Fruit fly (Drosophila melanogaster) whole organism, embryonic: ENCODE data around the gene ida.

Experiments used
- Adf1 ChIP-seq: fragments of 200-800 bp; sonication (Bioruptor generic); IDR thresholded peaks from 2 replicates; pipeline ENCODE4 v1.3.6; 2022; ENCODE audit warnings: missing biosample characterization, missing genetic modification characterization
- Antp ChIP-seq: fragments of 200-800 bp; sonication (Bioruptor generic); optimal IDR thresholded peaks from 3 replicates; lab custom pipeline; 2016; ENCODE audit warnings: missing biosample characterization, missing genetic modification characterization
- BEAF-32 ChIP-seq: fragments of 200-800 bp; sonication (Bioruptor generic); optimal IDR thresholded peaks from 3 replicates; lab custom pipeline; 2017; ENCODE audit warnings: missing biosample characterization, missing genetic modification characterization, mild to moderate bottlenecking, moderate library complexity, missing genetic modification reagents
- Bdp1 ChIP-seq: fragments of 200-800 bp; sonication (Bioruptor generic); optimal IDR thresholded peaks from 3 replicates; lab custom pipeline; 2016; ENCODE audit warnings: missing biosample characterization, missing genetic modification characterization
- CG11695 ChIP-seq: fragments of 200-800 bp; sonication (Bioruptor generic); IDR thresholded peaks from 3 replicates; pipeline ENCODE4 v1.3.6; 2022; ENCODE audit warnings: missing biosample characterization, missing genetic modification characterization
- CG14860 ChIP-seq: fragments of 200-800 bp; sonication (Bioruptor generic); IDR thresholded peaks from 3 replicates; pipeline ENCODE4 v1.3.6; 2022; ENCODE audit warnings: missing biosample characterization, missing genetic modification characterization; ENCODE audit not compliant: partially characterized antibody
- CG16815 ChIP-seq: fragments of 200-800 bp; sonication (Bioruptor generic); optimal IDR thresholded peaks from 3 replicates; lab custom pipeline; 2017; ENCODE audit warnings: missing biosample characterization, mild to moderate bottlenecking, missing genetic modification characterization
- CG17361 ChIP-seq: fragments of 200-800 bp; sonication (Bioruptor generic); IDR thresholded peaks from 3 replicates; pipeline ENCODE4 v1.3.6; 2022; ENCODE audit warnings: missing biosample characterization, missing genetic modification characterization
- CG2116 ChIP-seq: fragments of 200-800 bp; sonication (Bioruptor generic); optimal IDR thresholded peaks from 3 replicates; lab custom pipeline; 2018; ENCODE audit warnings: missing biosample characterization, mild to moderate bottlenecking, missing genetic modification characterization
- CG30431 ChIP-seq: fragments of 200-800 bp; sonication (Bioruptor generic); optimal IDR thresholded peaks from 2 replicates; lab custom pipeline; 2017; ENCODE audit warnings: missing biosample characterization, missing genetic modification characterization
- CG31224 ChIP-seq: fragments of 200-800 bp; sonication (Bioruptor generic); IDR thresholded peaks from 2 replicates; pipeline ENCODE4 v1.3.6; 2022; ENCODE audit warnings: missing biosample characterization, missing genetic modification characterization
- CG4617 ChIP-seq: fragments of 200-800 bp; sonication (Bioruptor generic); optimal IDR thresholded peaks from 3 replicates; lab custom pipeline; 2016; ENCODE audit warnings: missing biosample characterization, missing genetic modification characterization, borderline replicate concordance
- CG7372 ChIP-seq: fragments of 200-800 bp; sonication (Bioruptor generic); IDR thresholded peaks from 2 replicates; pipeline ENCODE4 v1.3.6; 2022; ENCODE audit warnings: missing biosample characterization, missing genetic modification characterization
- CG7963 ChIP-seq: fragments of 200-800 bp; sonication (Bioruptor generic); IDR thresholded peaks from 3 replicates; pipeline ENCODE4 v1.3.6; 2022; ENCODE audit warnings: missing biosample characterization, missing genetic modification characterization; ENCODE audit not compliant: partially characterized antibody
- CG9876 ChIP-seq: fragments of 200-800 bp; sonication (Bioruptor generic); optimal IDR thresholded peaks from 2 replicates; lab custom pipeline; 2016; ENCODE audit warnings: missing biosample characterization, missing genetic modification characterization
- Dll ChIP-seq: fragments of 200-800 bp; sonication (Bioruptor generic); IDR thresholded peaks from 4 replicates; pipeline ENCODE4 v1.3.6; 2022; ENCODE audit warnings: missing biosample characterization, missing genetic modification characterization; ENCODE audit not compliant: partially characterized antibody
- Doc3 ChIP-seq: fragments of 200-800 bp; sonication (Bioruptor generic); IDR thresholded peaks from 3 replicates; pipeline ENCODE4 v1.3.6; 2022; ENCODE audit warnings: missing biosample characterization, missing genetic modification characterization; ENCODE audit not compliant: partially characterized antibody
- Dp ChIP-seq: fragments of 200-800 bp; sonication (Bioruptor generic); optimal IDR thresholded peaks from 2 replicates; lab custom pipeline; 2018; ENCODE audit warnings: missing biosample characterization, mild to moderate bottlenecking, missing genetic modification characterization, moderate library complexity
- Drgx ChIP-seq: fragments of 200-800 bp; sonication (Bioruptor generic); IDR thresholded peaks from 2 replicates; pipeline ENCODE4 v1.3.6; 2022; ENCODE audit warnings: missing biosample characterization, missing genetic modification characterization
- E2f2 ChIP-seq: fragments of 200-800 bp; sonication (Bioruptor generic); IDR thresholded peaks from 2 replicates; pipeline ENCODE4 v1.3.6; 2022; ENCODE audit warnings: missing biosample characterization, missing genetic modification characterization
- Fer3 ChIP-seq: fragments of 200-800 bp; sonication (Bioruptor generic); optimal IDR thresholded peaks from 2 replicates; lab custom pipeline; 2018; ENCODE audit warnings: missing biosample characterization, mild to moderate bottlenecking, missing genetic modification characterization, moderate library complexity
- HmgZ ChIP-seq: fragments of 200-800 bp; sonication (Bioruptor generic); optimal IDR thresholded peaks from 2 replicates; lab custom pipeline; 2018; ENCODE audit warnings: missing biosample characterization, mild to moderate bottlenecking, missing genetic modification characterization
- Hr78 ChIP-seq, 2 experiments: fragments of 200-800 bp in 1 of 2; fragments of >200 bp in 1 of 2; sonication (Bioruptor generic) in 1 of 2; optimal IDR thresholded peaks; 2 replicates each; lab custom pipeline; 2017 to 2019; ENCODE audit warnings: missing biosample characterization in 2 of 2, missing genetic modification characterization in 2 of 2, mild to moderate bottlenecking in 1 of 2, moderate library complexity in 1 of 2
- MBD-R2 ChIP-seq: fragments of 200-800 bp; sonication (Bioruptor generic); IDR thresholded peaks from 2 replicates; pipeline ENCODE4 v1.3.6; 2022; ENCODE audit warnings: missing biosample characterization, missing genetic modification characterization
- Meics ChIP-seq: fragments of 200-800 bp; sonication (Bioruptor generic); optimal IDR thresholded peaks from 2 replicates; lab custom pipeline; 2017; ENCODE audit warnings: missing biosample characterization, mild to moderate bottlenecking, missing genetic modification characterization
- NFAT ChIP-seq: fragments of 200-800 bp; sonication (Bioruptor generic); IDR thresholded peaks from 2 replicates; pipeline ENCODE4 v1.3.6; 2022; ENCODE audit warnings: missing biosample characterization, missing genetic modification characterization
- Oaz ChIP-seq: fragments of 200-800 bp; sonication (Bioruptor generic); IDR thresholded peaks from 2 replicates; pipeline ENCODE4 v1.3.6; 2022; ENCODE audit warnings: missing biosample characterization, missing genetic modification characterization
- PHDP ChIP-seq: fragments of 200-800 bp; sonication (Bioruptor generic); optimal IDR thresholded peaks from 3 replicates; lab custom pipeline; 2018; ENCODE audit warnings: missing biosample characterization, mild to moderate bottlenecking, missing genetic modification characterization, moderate library complexity
- Ptx1 ChIP-seq: fragments of 200-800 bp; sonication (Bioruptor generic); IDR thresholded peaks from 2 replicates; pipeline ENCODE4 v1.3.6; 2022; ENCODE audit warnings: missing biosample characterization, missing genetic modification characterization
- amos ChIP-seq: fragments of 200-800 bp; sonication (Bioruptor generic); IDR thresholded peaks from 2 replicates; pipeline ENCODE4 v1.3.6; 2022; ENCODE audit warnings: missing biosample characterization, missing genetic modification characterization; ENCODE audit not compliant: partially characterized antibody
- ase ChIP-seq: fragments of 200-800 bp; sonication (Bioruptor generic); IDR thresholded peaks from 3 replicates; pipeline ENCODE4 v1.3.6; 2022; ENCODE audit warnings: missing biosample characterization, missing genetic modification characterization
- bcd ChIP-seq: fragments of 200-800 bp; sonication (Bioruptor generic); optimal IDR thresholded peaks from 2 replicates; lab custom pipeline; 2017; ENCODE audit warnings: missing biosample characterization, mild to moderate bottlenecking, missing genetic modification characterization
- dysf ChIP-seq: fragments of 200-800 bp; sonication (Bioruptor generic); IDR thresholded peaks from 3 replicates; pipeline ENCODE4 v1.3.6; 2022; ENCODE audit warnings: missing biosample characterization, missing genetic modification characterization
- eyg ChIP-seq: fragments of 200-800 bp; sonication (Bioruptor generic); optimal IDR thresholded peaks from 3 replicates; lab custom pipeline; 2016; ENCODE audit warnings: missing biosample characterization, missing genetic modification characterization
- grn ChIP-seq: fragments of 200-800 bp; sonication (Bioruptor generic); optimal IDR thresholded peaks from 3 replicates; lab custom pipeline; 2017; ENCODE audit warnings: missing biosample characterization, missing genetic modification characterization
- her ChIP-seq: fragments of 200-800 bp; sonication (Bioruptor generic); optimal IDR thresholded peaks from 2 replicates; lab custom pipeline; 2016; ENCODE audit warnings: missing biosample characterization, missing genetic modification characterization
- hth ChIP-seq: fragments of >200 bp; optimal IDR thresholded peaks from 2 replicates; lab custom pipeline; 2017; ENCODE audit warnings: inconsistent platforms
- kah ChIP-seq: fragments of 200-800 bp; sonication (Bioruptor generic); optimal IDR thresholded peaks from 2 replicates; lab custom pipeline; 2018; ENCODE audit warnings: missing biosample characterization, mild to moderate bottlenecking, missing genetic modification characterization
- lab ChIP-seq: fragments of 200-800 bp; sonication (Bioruptor generic); optimal IDR thresholded peaks from 3 replicates; lab custom pipeline; 2017; ENCODE audit warnings: missing biosample characterization, missing genetic modification characterization, mild to moderate bottlenecking, moderate library complexity, missing genetic modification reagents
- nau ChIP-seq: fragments of 200-800 bp; sonication (Bioruptor generic); optimal IDR thresholded peaks from 3 replicates; lab custom pipeline; 2017; ENCODE audit warnings: missing biosample characterization, mild to moderate bottlenecking, missing genetic modification characterization, missing genetic modification reagents
- onecut ChIP-seq: fragments of 200-800 bp; sonication (Bioruptor generic); IDR thresholded peaks from 2 replicates; pipeline ENCODE4 v1.3.6; 2022; ENCODE audit warnings: missing biosample characterization, missing genetic modification characterization
- prd ChIP-seq, 3 experiments: fragments of >200 bp in 2 of 3; fragments of 200-800 bp in 1 of 3; sonication (Bioruptor generic) in 1 of 3; optimal IDR thresholded peaks in 2 of 3; IDR thresholded peaks in 1 of 3; 2 replicates in 2 of 3; 3 replicates in 1 of 3; pipeline versions ENCODE4 v1.3.6 to Lab custom; 2017 to 2022; ENCODE audit warnings: missing biosample characterization in 1 of 3, missing genetic modification characterization in 1 of 3
- scrt ChIP-seq: fragments of 200-800 bp; sonication (Bioruptor generic); optimal IDR thresholded peaks from 2 replicates; lab custom pipeline; 2018; ENCODE audit warnings: missing biosample characterization, mild to moderate bottlenecking, missing genetic modification characterization, moderate library complexity
- sna ChIP-seq: fragments of 200-800 bp; sonication (Bioruptor generic); IDR thresholded peaks from 2 replicates; pipeline ENCODE4 v1.3.6; 2022; ENCODE audit warnings: missing biosample characterization, missing genetic modification characterization; ENCODE audit not compliant: partially characterized antibody
- sug ChIP-seq: fragments of 200-800 bp; optimal IDR thresholded peaks from 2 replicates; lab custom pipeline; 2019; ENCODE audit warnings: missing biosample characterization, mild to moderate bottlenecking, missing genetic modification characterization, moderate library complexity
- unc-4 ChIP-seq: fragments of 200-800 bp; sonication (Bioruptor generic); IDR thresholded peaks from 2 replicates; pipeline ENCODE4 v1.3.6; 2022; ENCODE audit warnings: missing biosample characterization, missing genetic modification characterization; ENCODE audit not compliant: partially characterized antibody
- vvl ChIP-seq: fragments of 200-800 bp; sonication (Bioruptor generic); IDR thresholded peaks from 2 replicates; pipeline ENCODE4 v1.3.6; 2022; ENCODE audit warnings: missing biosample characterization, missing genetic modification characterization

The ida gene

dm6 chr3L:3940075-3940819 lies 35.1 kb downstream of the ida start, which contains the start of gene CG12766 (continued):
- TF ChIP-seq Meics (GFP tag; lab: Kevin White, UChicago) = peak; percentile 16
- TF ChIP-seq Oaz (GFP tag; lab: Robert Waterston, UW) = no peak
- TF ChIP-seq hth (lab: Kevin White, UChicago) = no peak
- TF ChIP-seq grn (GFP tag; lab: Kevin White, UChicago) = no peak
- TF ChIP-seq her (GFP tag; lab: Kevin White, UChicago) = no peak
- peak; percentile 38; the same call in 2 of the 3 replicates for TF ChIP-seq Doc3 (GFP tag; lab: Robert Waterston, UW)
- no peak for TF ChIP-seq CG4617
- peak; percentile 23; the same call in 1 of the 3 replicates for TF ChIP-seq dysf
- TF ChIP-seq CG16815 (GFP tag; lab: Kevin White, UChicago) = no peak
- peak; percentile 38 for TF ChIP-seq CG2116
- peak; percentile 62 for TF ChIP-seq sna (GFP tag; lab: Robert Waterston, UW)
- TF ChIP-seq CG7372 (GFP tag; lab: Robert Waterston, UW) = no peak
- TF ChIP-seq E2f2 (GFP tag; lab: Robert Waterston, UW) = peak; percentile 76
- no peak for TF ChIP-seq Ptx1 (GFP tag; lab: Robert Waterston, UW)
- TF ChIP-seq amos (GFP tag; lab: Robert Waterston, UW) = peak; percentile 47; the same call in 1 of the 2 replicates
- no peak for TF ChIP-seq Adf1
- peak; percentile 40 for TF ChIP-seq Fer3 (tag; lab: Kevin White, UChicago)
- peak; percentile 1 for TF ChIP-seq scrt (GFP tag; lab: Kevin White, UChicago)
- TF ChIP-seq lab = peak; percentile 43
- TF ChIP-seq eyg (GFP tag; lab: Kevin White, UChicago) = no peak
- peak; percentile 55; the same call in 1 of the 3 replicates for TF ChIP-seq CG7963
- TF ChIP-seq Antp (GFP tag; lab: Kevin White, UChicago) = no peak
- TF ChIP-seq sug = peak; percentile 28
- TF ChIP-seq Dll = peak; percentile 61; the same call in 3 of the 4 replicates
- 0 out of 2 replicates have a peak, but pooled peaks have one; percentile 43 for TF ChIP-seq unc-4 (GFP tag; lab: Robert Waterston, UW)
- no peak for TF ChIP-seq kah
- no peak for TF ChIP-seq CG17361 (GFP tag; lab: Robert Waterston, UW)
- peak; percentile 15 for TF ChIP-seq HmgZ
- TF ChIP-seq NFAT = peak; percentile 69
- 0 out of 3 replicates have a peak, but pooled peaks have one; percentile 19 for TF ChIP-seq CG11695 (GFP tag; lab: Robert Waterston, UW)
- no peak for TF ChIP-seq prd (optimal IDR thresholded peaks at IDR 0.05; lab: Kevin White, UChicago)
- 0 out of 3 replicates have a peak, but pooled peaks have one; percentile 5 for TF ChIP-seq prd (GFP tag; IDR thresholded peaks at IDR 0.05; lab: Robert Waterston, UW)
- no peak for TF ChIP-seq Hr78 (GFP tag; optimal IDR thresholded peaks at IDR 0.05; lab: Kevin White, UChicago)
- TF ChIP-seq CG31224 (GFP tag; lab: Robert Waterston, UW) = no peak
- TF ChIP-seq Drgx (GFP tag; lab: Robert Waterston, UW) = 0 out of 2 replicates have a peak, but pooled peaks have one; percentile 28
- peak; percentile 4 for TF ChIP-seq BEAF-32
- TF ChIP-seq CG9876 = no peak
- no peak for TF ChIP-seq bcd (GFP tag; lab: Kevin White, UChicago)
- TF ChIP-seq Bdp1 (GFP tag; lab: Kevin White, UChicago) = no peak
- TF ChIP-seq CG30431 (GFP tag; lab: Kevin White, UChicago) = no peak
- TF ChIP-seq nau (GFP tag; lab: Kevin White, UChicago) = no peak
- 0 out of 2 replicates have a peak, but pooled peaks have one; percentile 5 for TF ChIP-seq vvl (GFP tag; lab: Robert Waterston, UW)
- TF ChIP-seq ase (GFP tag; lab: Robert Waterston, UW) = no peak
- TF ChIP-seq CG14860 (GFP tag; lab: Robert Waterston, UW) = 0 out of 3 replicates have a peak, but pooled peaks have one; percentile 35
- peak; percentile 23; the same call in 1 of the 2 replicates for TF ChIP-seq MBD-R2 (GFP tag; lab: Robert Waterston, UW)
- peak; percentile 22 for TF ChIP-seq PHDP (tag; lab: Kevin White, UChicago)
- TF ChIP-seq Dp (GFP tag; lab: Kevin White, UChicago) = peak; percentile 77
- TF ChIP-seq onecut = no peak
